Fruit fly (Drosophila melanogaster) Kc167 (cell line): ENCODE results near the gene nAChRalpha6.

Source experiments
- Myc ChIP-seq: fragments of >200 bp; optimal IDR thresholded peaks from 2 replicates; lab custom pipeline; 2017; ENCODE audit warnings: missing external identifiers
- Sin3A ChIP-seq: fragments of >200 bp; optimal IDR thresholded peaks from 2 replicates; lab custom pipeline; 2018; ENCODE audit warnings: missing external identifiers
- h ChIP-seq: fragments of >200 bp; optimal IDR thresholded peaks from 3 replicates; lab custom pipeline; 2018; ENCODE audit warnings: missing external identifiers
- insv ChIP-seq: fragments of >200 bp; optimal IDR thresholded peaks from 3 replicates; lab custom pipeline; 2018; ENCODE audit warnings: missing external identifiers
- psq ChIP-seq: fragments of >200 bp; optimal IDR thresholded peaks from 2 replicates; lab custom pipeline; 2017; ENCODE audit warnings: missing external identifiers

dm6 chr2L:9911783-9912182 lies 25.7 kb upstream of the nAChRalpha6 start:
- TF ChIP-seq psq (lab: Kevin White, UChicago) (no peak), h (lab: Kevin White, UChicago) (no peak), Sin3A (lab: Kevin White, UChicago) (no peak), insv (no peak), Myc (lab: Kevin White, UChicago) (no peak)
